Fruit fly (Drosophila melanogaster) whole organism, prepupa: Measurements from ENCODE around the gene Obp99c.
A peak's percentile ranks its signal among the peaks of the same experiment; 100 is the strongest.

Source experiments
- Blimp-1 ChIP-seq: fragments of 200-800 bp; sonication (Bioruptor generic); optimal IDR thresholded peaks from 3 replicates; lab custom pipeline; 2017; ENCODE audit warnings: missing biosample characterization, missing genetic modification characterization, mild to moderate bottlenecking, moderate library complexity, missing genetic modification reagents
- CG10631 ChIP-seq: fragments of 200-800 bp; sonication (Bioruptor generic); optimal IDR thresholded peaks from 2 replicates; lab custom pipeline; 2016; ENCODE audit warnings: missing biosample characterization, missing genetic modification characterization
- CG11762 ChIP-seq: fragments of 200-800 bp; sonication (Bioruptor generic); optimal IDR thresholded peaks from 3 replicates; lab custom pipeline; 2016; ENCODE audit warnings: missing biosample characterization, missing genetic modification characterization; ENCODE audit not compliant: insufficient read depth
- CG15336 ChIP-seq: fragments of 200-800 bp; sonication (Bioruptor generic); IDR thresholded peaks from 2 replicates; pipeline ENCODE4 v1.3.6; 2022; ENCODE audit warnings: missing biosample characterization, missing genetic modification characterization
- CG1621 ChIP-seq: fragments of 200-800 bp; sonication (Bioruptor generic); optimal IDR thresholded peaks from 3 replicates; lab custom pipeline; 2018; ENCODE audit warnings: missing biosample characterization, mild to moderate bottlenecking, missing genetic modification characterization
- CG16779 ChIP-seq: fragments of 200-800 bp; sonication (Bioruptor generic); optimal IDR thresholded peaks from 3 replicates; lab custom pipeline; 2017; ENCODE audit warnings: missing biosample characterization, mild to moderate bottlenecking, missing genetic modification characterization
- CG3032 ChIP-seq: fragments of 200-800 bp; optimal IDR thresholded peaks from 2 replicates; lab custom pipeline; 2019; ENCODE audit warnings: missing biosample characterization, mild to moderate bottlenecking, missing genetic modification characterization, moderate library complexity
- CG31627 ChIP-seq: fragments of 200-800 bp; sonication (Bioruptor generic); optimal IDR thresholded peaks from 3 replicates; lab custom pipeline; 2016; ENCODE audit warnings: missing biosample characterization, missing genetic modification characterization
- CG32006 ChIP-seq: fragments of 200-800 bp; sonication (Bioruptor generic); optimal IDR thresholded peaks from 3 replicates; lab custom pipeline; 2017; ENCODE audit warnings: missing biosample characterization, mild to moderate bottlenecking, missing genetic modification characterization
- CG3919 ChIP-seq: fragments of 200-800 bp; sonication (Bioruptor generic); optimal IDR thresholded peaks from 3 replicates; lab custom pipeline; 2016; ENCODE audit warnings: missing biosample characterization, missing genetic modification characterization
- CG4318 ChIP-seq: fragments of 200-800 bp; sonication (Bioruptor generic); optimal IDR thresholded peaks from 3 replicates; lab custom pipeline; 2017; ENCODE audit warnings: missing biosample characterization, mild to moderate bottlenecking, missing genetic modification characterization
- CG6163 ChIP-seq: fragments of 200-800 bp; sonication (Bioruptor generic); IDR thresholded peaks from 3 replicates; pipeline ENCODE4 v1.3.6; 2022; ENCODE audit warnings: missing biosample characterization, missing genetic modification characterization
- CG6276 ChIP-seq: fragments of 200-800 bp; sonication (Bioruptor generic); optimal IDR thresholded peaks from 2 replicates; lab custom pipeline; 2017; ENCODE audit warnings: missing biosample characterization, mild to moderate bottlenecking, missing genetic modification characterization
- CG6792 ChIP-seq: fragments of 200-800 bp; sonication (Bioruptor generic); optimal IDR thresholded peaks from 3 replicates; lab custom pipeline; 2016; ENCODE audit warnings: missing biosample characterization, missing genetic modification characterization
- CG6808 ChIP-seq: fragments of 200-800 bp; sonication (Bioruptor generic); optimal IDR thresholded peaks from 3 replicates; lab custom pipeline; 2017; ENCODE audit warnings: missing biosample characterization, missing genetic modification characterization, mild to moderate bottlenecking, moderate library complexity, missing genetic modification reagents
- CG6854 ChIP-seq: fragments of 200-800 bp; sonication (Bioruptor generic); optimal IDR thresholded peaks from 2 replicates; lab custom pipeline; 2017; ENCODE audit warnings: missing biosample characterization, mild to moderate bottlenecking, missing genetic modification characterization
- CG7368 ChIP-seq: fragments of 200-800 bp; sonication (Bioruptor generic); optimal IDR thresholded peaks from 3 replicates; lab custom pipeline; 2016; ENCODE audit warnings: missing biosample characterization, missing genetic modification characterization
- CG8119 ChIP-seq: fragments of 200-800 bp; sonication (Bioruptor generic); IDR thresholded peaks from 3 replicates; pipeline ENCODE4 v1.3.6; 2022; ENCODE audit warnings: missing biosample characterization, missing genetic modification characterization
- CG8319 ChIP-seq: fragments of 200-800 bp; sonication (Bioruptor generic); optimal IDR thresholded peaks from 3 replicates; lab custom pipeline; 2016; ENCODE audit warnings: missing biosample characterization, missing genetic modification characterization
- CG8632 ChIP-seq: fragments of 200-800 bp; sonication (Bioruptor generic); optimal IDR thresholded peaks from 3 replicates; lab custom pipeline; 2016; ENCODE audit warnings: missing biosample characterization, missing genetic modification characterization
- Eip78C ChIP-seq: fragments of 200-800 bp; sonication (Bioruptor generic); peaks from one replicate; lab custom pipeline; 2016; ENCODE audit warnings: missing biosample characterization, missing genetic modification characterization
- Eip93F ChIP-seq: fragments of 200-800 bp; sonication (Bioruptor generic); optimal IDR thresholded peaks from 2 replicates; lab custom pipeline; 2016; ENCODE audit warnings: missing biosample characterization, mild to moderate bottlenecking, missing genetic modification characterization
- Ets21C ChIP-seq: fragments of 200-800 bp; sonication (Bioruptor generic); optimal IDR thresholded peaks from 3 replicates; lab custom pipeline; 2016; ENCODE audit warnings: missing biosample characterization, missing genetic modification characterization
- Ets96B ChIP-seq: fragments of 200-800 bp; optimal IDR thresholded peaks from 2 replicates; lab custom pipeline; 2019; ENCODE audit warnings: missing biosample characterization, mild to moderate bottlenecking, missing genetic modification characterization, moderate library complexity
- Gug ChIP-seq: fragments of 200-800 bp; sonication (Bioruptor generic); IDR thresholded peaks from 2 replicates; pipeline ENCODE4 v1.3.6; 2022; ENCODE audit warnings: missing biosample characterization, missing genetic modification characterization
- Hr38 ChIP-seq: sonication (Bioruptor generic); optimal IDR thresholded peaks from 2 replicates; lab custom pipeline; 2016; ENCODE audit warnings: missing biosample characterization, missing genetic modification characterization
- Lpt ChIP-seq: fragments of 200-800 bp; sonication (Bioruptor generic); optimal IDR thresholded peaks from 3 replicates; lab custom pipeline; 2016; ENCODE audit warnings: missing biosample characterization, missing genetic modification characterization
- Met ChIP-seq: fragments of 200-800 bp; sonication (Bioruptor generic); optimal IDR thresholded peaks from 3 replicates; lab custom pipeline; 2016; ENCODE audit warnings: missing biosample characterization, missing genetic modification characterization
- OdsH ChIP-seq: fragments of 200-800 bp; sonication (Bioruptor generic); optimal IDR thresholded peaks from 3 replicates; lab custom pipeline; 2016; ENCODE audit warnings: missing biosample characterization, missing genetic modification characterization
- Smox ChIP-seq: fragments of 200-800 bp; sonication (Bioruptor generic); optimal IDR thresholded peaks from 3 replicates; lab custom pipeline; 2016; ENCODE audit warnings: missing biosample characterization, missing genetic modification characterization
- Sox102F ChIP-seq: fragments of 200-800 bp; sonication (Bioruptor generic); optimal IDR thresholded peaks from 2 replicates; lab custom pipeline; 2016; ENCODE audit warnings: missing biosample characterization, mild to moderate bottlenecking, missing genetic modification characterization
- Sox14 ChIP-seq: fragments of 200-800 bp; sonication (Bioruptor generic); optimal IDR thresholded peaks from 3 replicates; lab custom pipeline; 2016; ENCODE audit warnings: missing biosample characterization, missing genetic modification characterization
- Sox15 ChIP-seq: fragments of 200-800 bp; sonication (Bioruptor generic); optimal IDR thresholded peaks from 3 replicates; lab custom pipeline; 2016; ENCODE audit warnings: missing biosample characterization, missing genetic modification characterization
- achi ChIP-seq: fragments of 200-800 bp; sonication (Bioruptor generic); optimal IDR thresholded peaks from 3 replicates; lab custom pipeline; 2016; ENCODE audit warnings: missing biosample characterization, missing genetic modification characterization
- acj6 ChIP-seq: fragments of 200-800 bp; sonication (Bioruptor generic); optimal IDR thresholded peaks from 3 replicates; lab custom pipeline; 2016; ENCODE audit warnings: missing biosample characterization, missing genetic modification characterization
- eg ChIP-seq: fragments of 200-800 bp; sonication (Bioruptor generic); IDR thresholded peaks from 3 replicates; pipeline ENCODE4 v1.3.6; 2022; ENCODE audit warnings: missing biosample characterization, missing genetic modification characterization
- fd59A ChIP-seq: fragments of 200-800 bp; sonication (Bioruptor generic); optimal IDR thresholded peaks from 2 replicates; lab custom pipeline; 2017; ENCODE audit warnings: missing biosample characterization, mild to moderate bottlenecking, missing genetic modification characterization, missing genetic modification reagents
- fd85E ChIP-seq: fragments of 200-800 bp; sonication (Bioruptor generic); optimal IDR thresholded peaks from 3 replicates; lab custom pipeline; 2016; ENCODE audit warnings: missing biosample characterization, missing genetic modification characterization
- fkh ChIP-seq: fragments of 200-800 bp; sonication (Bioruptor generic); optimal IDR thresholded peaks from 3 replicates; lab custom pipeline; 2017; ENCODE audit warnings: missing biosample characterization, mild to moderate bottlenecking, missing genetic modification characterization, moderate library complexity
- lz ChIP-seq: fragments of 200-800 bp; sonication (Bioruptor generic); optimal IDR thresholded peaks from 3 replicates; lab custom pipeline; 2016; ENCODE audit warnings: missing biosample characterization, missing genetic modification characterization
- salr ChIP-seq, 2 experiments: fragments of 200-800 bp; sonication (Bioruptor generic); optimal IDR thresholded peaks; 3 replicates each; lab custom pipeline; 2016 to 2018; ENCODE audit warnings: missing biosample characterization in 2 of 2, missing genetic modification characterization in 2 of 2, mild to moderate bottlenecking in 1 of 2
- spab ChIP-seq: fragments of 200-800 bp; sonication (Bioruptor generic); optimal IDR thresholded peaks from 2 replicates; lab custom pipeline; 2017; ENCODE audit warnings: missing biosample characterization, mild to moderate bottlenecking, missing genetic modification characterization, missing genetic modification reagents
- ss ChIP-seq, 2 experiments: fragments of 200-800 bp; sonication (Bioruptor generic); optimal IDR thresholded peaks; 2 replicates in 1 of 2; 3 replicates in 1 of 2; lab custom pipeline; 2017 to 2018; ENCODE audit warnings: mild to moderate bottlenecking in 2 of 2, missing biosample characterization in 2 of 2, missing genetic modification characterization in 2 of 2, moderate library complexity in 1 of 2
- svp ChIP-seq: fragments of 200-800 bp; sonication (Bioruptor generic); peaks from one replicate; lab custom pipeline; 2016; ENCODE audit warnings: missing biosample characterization, missing genetic modification characterization
- topi ChIP-seq: fragments of 200-800 bp; sonication (Bioruptor generic); optimal IDR thresholded peaks from 3 replicates; lab custom pipeline; 2016; ENCODE audit warnings: missing biosample characterization, missing genetic modification characterization
- vri ChIP-seq: fragments of 200-800 bp; sonication (Bioruptor generic); optimal IDR thresholded peaks from 3 replicates; lab custom pipeline; 2016; ENCODE audit warnings: missing biosample characterization, mild to moderate bottlenecking, missing genetic modification characterization

The Obp99c gene

dm6 chr3R:29717519-29717918 lies 28.4 kb upstream of the Obp99c start (continued):
- TF ChIP-seq CG31627 (GFP tag; lab: Kevin White, UChicago) (no peak), eg (GFP tag; lab: Robert Waterston, UW) (peak; percentile 76), Hr38 (GFP tag; lab: Kevin White, UChicago) (no peak), achi (GFP tag; lab: Kevin White, UChicago) (peak; percentile 15), Smox (no peak), Blimp-1 (GFP tag; lab: Kevin White, UChicago) (no peak), CG10631 (no peak), CG8632 (GFP tag; lab: Kevin White, UChicago) (no peak), OdsH (GFP tag; lab: Kevin White, UChicago) (peak; percentile 24), CG16779 (tag; lab: Kevin White, UChicago) (no peak), CG6808 (GFP tag; lab: Kevin White, UChicago) (no peak), Gug (GFP tag; lab: Robert Waterston, UW) (peak; percentile 47), CG8119 (GFP tag; lab: Robert Waterston, UW) (peak; percentile 57; the same call in 2 of the 3 replicates), Sox15 (GFP tag; lab: Kevin White, UChicago) (no peak), Sox102F (GFP tag; lab: Kevin White, UChicago) (no peak), svp (GFP tag; lab: Kevin White, UChicago) (no peak), lz (no peak), CG1621 (no peak), Eip78C (GFP tag; lab: Kevin White, UChicago) (peak; percentile 5), Sox14 (GFP tag; lab: Kevin White, UChicago) (no peak), topi (GFP tag; lab: Kevin White, UChicago) (peak; percentile 6), CG32006 (GFP tag; lab: Kevin White, UChicago) (peak; percentile 47)

- TF ChIP-seq CG1621: peak; percentile 68
- TF ChIP-seq CG16779 (tag; lab: Kevin White, UChicago): peak; percentile 46
- TF ChIP-seq CG6276 (GFP tag; lab: Kevin White, UChicago): peak; percentile 48
- TF ChIP-seq Eip78C (GFP tag; lab: Kevin White, UChicago): peak; percentile 91
- TF ChIP-seq CG31627 (GFP tag; lab: Kevin White, UChicago): peak; percentile 58
- peak; percentile 72 for TF ChIP-seq Sox14 (GFP tag; lab: Kevin White, UChicago)
- TF ChIP-seq ss (GFP tag; optimal IDR thresholded peaks at IDR 0.05; lab: Kevin White, UChicago): peak; percentile 51 to 80
- TF ChIP-seq CG6792: peak; percentile 44
- TF ChIP-seq vri: peak; percentile 53
- no peak for TF ChIP-seq CG6854 (GFP tag; lab: Kevin White, UChicago)
- TF ChIP-seq Ets21C: no peak
- peak; percentile 80 for TF ChIP-seq CG6163 (GFP tag; lab: Robert Waterston, UW)
- TF ChIP-seq CG3032: peak; percentile 55
- TF ChIP-seq salr (GFP tag; optimal IDR thresholded peaks at IDR 0.05; lab: Kevin White, UChicago): peak in 1 of 2 experiments; percentile 74
- TF ChIP-seq fd85E (GFP tag; lab: Kevin White, UChicago): no peak
- TF ChIP-seq Hr38 (GFP tag; lab: Kevin White, UChicago): no peak
- TF ChIP-seq Gug (GFP tag; lab: Robert Waterston, UW): peak; percentile 41; the same call in 1 of the 2 replicates
- peak; percentile 41 for TF ChIP-seq Sox102F (GFP tag; lab: Kevin White, UChicago)
- TF ChIP-seq Ets96B: peak; percentile 50
- TF ChIP-seq Smox: peak; percentile 39
- no peak for TF ChIP-seq CG10631
- TF ChIP-seq eg (GFP tag; lab: Robert Waterston, UW): peak; percentile 76
- peak; percentile 41 for TF ChIP-seq Lpt (GFP tag; lab: Kevin White, UChicago)
- peak; percentile 91 for TF ChIP-seq CG3919 (GFP tag; lab: Kevin White, UChicago)
- peak; percentile 60 for TF ChIP-seq CG8319
- TF ChIP-seq fd59A: peak; percentile 68
- peak; percentile 67 for TF ChIP-seq achi (GFP tag; lab: Kevin White, UChicago)
- peak; percentile 78 for TF ChIP-seq CG7368 (GFP tag; lab: Kevin White, UChicago)
- peak; percentile 5 for TF ChIP-seq CG4318 (GFP tag; lab: Kevin White, UChicago)
- no peak for TF ChIP-seq Sox15 (GFP tag; lab: Kevin White, UChicago)
- TF ChIP-seq svp (GFP tag; lab: Kevin White, UChicago): peak; percentile 100
- TF ChIP-seq acj6 (GFP tag; lab: Kevin White, UChicago): peak; percentile 78
- peak; percentile 66 for TF ChIP-seq topi (GFP tag; lab: Kevin White, UChicago)
- peak; percentile 29; the same call in 1 of the 3 replicates for TF ChIP-seq CG8119 (GFP tag; lab: Robert Waterston, UW)
- peak; percentile 77 for TF ChIP-seq Met
- peak; percentile 43 for TF ChIP-seq fkh (GFP tag; lab: Kevin White, UChicago)
- TF ChIP-seq CG11762 (GFP tag; lab: Kevin White, UChicago): peak; percentile 37
- peak; percentile 60 for TF ChIP-seq CG32006 (GFP tag; lab: Kevin White, UChicago)
- peak; percentile 50 for TF ChIP-seq CG15336 (GFP tag; lab: Robert Waterston, UW)
- TF ChIP-seq Eip93F (GFP tag; lab: Kevin White, UChicago): no peak
- peak; percentile 68 for TF ChIP-seq CG6808 (GFP tag; lab: Kevin White, UChicago)
- TF ChIP-seq spab (GFP tag; lab: Kevin White, UChicago): peak; percentile 53
- TF ChIP-seq lz: peak; percentile 63
Observed at dm6 chr3R:29716782-29717317, 27.7 kb upstream of the Obp99c start, which contains the start of gene Obp99b. Gene Obp99b (minus strand): TSS chr3R:29716896.
